Worm (Caenorhabditis elegans) whole organism, mixed stage, embryonic: ENCODE data around the gene F32G8.2.

Experiments
- blmp-1 ChIP-seq: fragments of 150-350 bp; optimal IDR thresholded peaks from 2 replicates; lab custom pipeline; 2014; ENCODE audit warnings: missing biosample characterization, missing genetic modification characterization
- ces-1 ChIP-seq: fragments of 150-350 bp; optimal IDR thresholded peaks from 2 replicates; lab custom pipeline; 2014; ENCODE audit warnings: missing biosample characterization, missing genetic modification reagents, missing genetic modification characterization
- elt-3 ChIP-seq: fragments of 150-350 bp; optimal IDR thresholded peaks from 2 replicates; lab custom pipeline; 2014; ENCODE audit warnings: missing biosample characterization, missing genetic modification characterization
- lsy-2 ChIP-seq: fragments of 150-350 bp; optimal IDR thresholded peaks from 2 replicates; lab custom pipeline; 2014; ENCODE audit warnings: missing biosample characterization, missing genetic modification characterization
- mep-1 ChIP-seq: fragments of 150-350 bp; optimal IDR thresholded peaks from 2 replicates; lab custom pipeline; 2017; ENCODE audit warnings: missing biosample characterization, missing genetic modification reagents, missing genetic modification characterization, inconsistent platforms
- nhr-12 ChIP-seq: fragments of 150-350 bp; optimal IDR thresholded peaks from 2 replicates; lab custom pipeline; 2014; ENCODE audit warnings: missing biosample characterization, missing genetic modification characterization
- pha-4 ChIP-seq: fragments of 150-350 bp; optimal IDR thresholded peaks from 2 replicates; lab custom pipeline; 2018; ENCODE audit warnings: missing biosample characterization, missing genetic modification reagents, missing genetic modification characterization
- unc-39 ChIP-seq: fragments of 150-350 bp; optimal IDR thresholded peaks from 2 replicates; lab custom pipeline; 2014; ENCODE audit warnings: missing biosample characterization, missing genetic modification characterization
- unc-62 ChIP-seq: fragments of 150-350 bp; optimal IDR thresholded peaks from 2 replicates; lab custom pipeline; 2014; ENCODE audit warnings: missing biosample characterization, missing genetic modification reagents, missing genetic modification characterization
- zip-8 ChIP-seq: fragments of 150-350 bp; optimal IDR thresholded peaks from 2 replicates; lab custom pipeline; 2014; ENCODE audit warnings: missing biosample characterization, missing genetic modification characterization
- ztf-11 ChIP-seq: fragments of 150-350 bp; optimal IDR thresholded peaks from 2 replicates; lab custom pipeline; 2014; ENCODE audit warnings: missing biosample characterization, missing genetic modification characterization

ce11 chrV:10578226-10578625 is 28.4 kb downstream of the F32G8.2 start, which contains the start of gene mics-1:
- TF ChIP-seq unc-62 (GFP tag; lab: Kevin White, UChicago) (no peak), ces-1 (GFP tag; lab: Kevin White, UChicago) (no peak), elt-3 (tag; lab: Kevin White, UChicago) (no peak), unc-39 (tag; lab: Kevin White, UChicago) (no peak), nhr-12 (tag; lab: Kevin White, UChicago) (no peak), ztf-11 (no peak), mep-1 (no peak), pha-4 (tag; lab: Kevin White, UChicago) (no peak), blmp-1 (tag; lab: Kevin White, UChicago) (no peak), lsy-2 (no peak), zip-8 (tag; lab: Kevin White, UChicago) (no peak)
